Worm (Caenorhabditis elegans) whole organism, late embryonic: ENCODE results near the gene dpy-17.

Source experiments
- C08G9.2 ChIP-seq: sonication (generic microtip); optimal IDR thresholded peaks from 2 replicates; lab custom pipeline; 2016; ENCODE audit warnings: mild to moderate bottlenecking, missing genetic modification characterization, moderate library complexity, missing compliant biosample characterization
- C38D4.7 ChIP-seq: fragments of 200-800 bp; sonication (Bioruptor generic); optimal IDR thresholded peaks from 2 replicates; lab custom pipeline; 2018; ENCODE audit warnings: mild to moderate bottlenecking, missing genetic modification characterization, moderate library complexity, missing compliant biosample characterization
- F13H6.1 ChIP-seq: sonication (generic microtip); optimal IDR thresholded peaks from 2 replicates; lab custom pipeline; 2016; ENCODE audit warnings: missing genetic modification characterization, missing compliant biosample characterization
- K09A11.1 ChIP-seq: sonication (generic microtip); optimal IDR thresholded peaks from 2 replicates; lab custom pipeline; 2017; ENCODE audit warnings: antibody characterized with exemption, mild to moderate bottlenecking, missing genetic modification characterization, missing compliant biosample characterization; ENCODE audit not compliant: insufficient read depth
- Y22D7AL.16 ChIP-seq: sonication (generic microtip); optimal IDR thresholded peaks from 2 replicates; lab custom pipeline; 2016; ENCODE audit warnings: missing genetic modification characterization, missing compliant biosample characterization
- ceh-14 ChIP-seq: sonication (generic microtip); optimal IDR thresholded peaks from 2 replicates; lab custom pipeline; 2016; ENCODE audit warnings: missing genotype, missing genetic modification characterization, missing compliant biosample characterization
- ceh-18 ChIP-seq: sonication (generic microtip); optimal IDR thresholded peaks from 2 replicates; lab custom pipeline; 2016; ENCODE audit warnings: missing genetic modification characterization, missing compliant biosample characterization
- ceh-19 ChIP-seq: fragments of 200-800 bp; sonication (Bioruptor generic); optimal IDR thresholded peaks from 2 replicates; lab custom pipeline; 2018; ENCODE audit warnings: mild to moderate bottlenecking, missing genetic modification characterization, missing compliant biosample characterization
- ceh-2 ChIP-seq: sonication (generic microtip); optimal IDR thresholded peaks from 2 replicates; lab custom pipeline; 2016; ENCODE audit warnings: missing genotype, missing genetic modification characterization, missing compliant biosample characterization
- ceh-22 ChIP-seq: sonication (generic microtip); optimal IDR thresholded peaks from 2 replicates; lab custom pipeline; 2017; ENCODE audit warnings: missing biosample characterization, missing genetic modification characterization
- ceh-31 ChIP-seq: sonication (generic microtip); optimal IDR thresholded peaks from 2 replicates; lab custom pipeline; 2016; ENCODE audit warnings: missing genetic modification characterization, missing compliant biosample characterization
- ceh-34 ChIP-seq: sonication (generic microtip); optimal IDR thresholded peaks from 2 replicates; lab custom pipeline; 2016; ENCODE audit warnings: mild to moderate bottlenecking, missing genetic modification characterization, missing compliant biosample characterization
- ceh-45 ChIP-seq: fragments of 200-800 bp; sonication (Bioruptor generic); IDR thresholded peaks from 2 replicates; pipeline ENCODE4 v1.3.6; 2022; ENCODE audit warnings: missing genetic modification reagents, missing genetic modification characterization, missing compliant biosample characterization
- ceh-48 ChIP-seq: sonication (generic microtip); optimal IDR thresholded peaks from 2 replicates; lab custom pipeline; 2016; ENCODE audit warnings: missing genetic modification characterization, inconsistent platforms, missing compliant biosample characterization
- ceh-6 ChIP-seq: fragments of 200-800 bp; sonication (Bioruptor generic); optimal IDR thresholded peaks from 2 replicates; lab custom pipeline; 2018; ENCODE audit warnings: mild to moderate bottlenecking, missing genetic modification characterization, missing compliant biosample characterization
- che-1 ChIP-seq: sonication (generic microtip); optimal IDR thresholded peaks from 2 replicates; lab custom pipeline; 2016; ENCODE audit warnings: mild to moderate bottlenecking, missing genetic modification characterization, missing compliant biosample characterization
- dmd-4 ChIP-seq: sonication (generic microtip); optimal IDR thresholded peaks from 2 replicates; lab custom pipeline; 2016; ENCODE audit warnings: borderline replicate concordance, missing genetic modification characterization, missing compliant biosample characterization
- elt-2 ChIP-seq: sonication (generic microtip); optimal IDR thresholded peaks from 2 replicates; lab custom pipeline; 2016; ENCODE audit warnings: missing genetic modification reagents, missing genetic modification characterization, missing compliant biosample characterization
- ets-4 ChIP-seq: sonication (generic microtip); optimal IDR thresholded peaks from 2 replicates; lab custom pipeline; 2016; ENCODE audit warnings: missing genetic modification characterization, missing compliant biosample characterization
- eyg-1 ChIP-seq: sonication (generic microtip); optimal IDR thresholded peaks from 2 replicates; lab custom pipeline; 2016; ENCODE audit warnings: missing genotype, missing genetic modification characterization, missing compliant biosample characterization
- fax-1 ChIP-seq: sonication (generic microtip); optimal IDR thresholded peaks from 2 replicates; lab custom pipeline; 2016; ENCODE audit warnings: missing genotype, missing genetic modification characterization, missing compliant biosample characterization
- fkh-6 ChIP-seq: sonication (generic microtip); optimal IDR thresholded peaks from 2 replicates; lab custom pipeline; 2016; ENCODE audit warnings: missing genetic modification characterization, missing compliant biosample characterization
- hlh-30 ChIP-seq: sonication (generic microtip); optimal IDR thresholded peaks from 2 replicates; lab custom pipeline; 2017; ENCODE audit warnings: antibody characterized with exemption, missing genetic modification characterization, missing compliant biosample characterization; ENCODE audit not compliant: insufficient read depth
- hlh-6 ChIP-seq: sonication (generic microtip); optimal IDR thresholded peaks from 2 replicates; lab custom pipeline; 2016; ENCODE audit warnings: missing genotype, missing genetic modification characterization, missing compliant biosample characterization
- hlh-8 ChIP-seq: sonication (generic microtip); optimal IDR thresholded peaks from 2 replicates; lab custom pipeline; 2016; ENCODE audit warnings: missing genotype, missing genetic modification characterization, missing compliant biosample characterization
- lin-11 ChIP-seq: fragments of 200-800 bp; sonication (Bioruptor generic); optimal IDR thresholded peaks from 2 replicates; lab custom pipeline; 2018; ENCODE audit warnings: mild to moderate bottlenecking, missing genetic modification characterization, missing compliant biosample characterization
- madf-2 ChIP-seq: sonication (generic microtip); optimal IDR thresholded peaks from 2 replicates; lab custom pipeline; 2017; ENCODE audit warnings: missing genetic modification characterization, missing compliant biosample characterization
- nfya-1 ChIP-seq: sonication (generic microtip); optimal IDR thresholded peaks from 2 replicates; lab custom pipeline; 2017; ENCODE audit warnings: missing genetic modification characterization, mild to moderate bottlenecking, missing compliant biosample characterization, antibody characterized with exemption, moderate library complexity
- nhr-11 ChIP-seq: fragments of 150-350 bp; optimal IDR thresholded peaks from 2 replicates; lab custom pipeline; 2014; ENCODE audit warnings: missing biosample characterization, missing genetic modification characterization
- npax-4 ChIP-seq: sonication (generic microtip); optimal IDR thresholded peaks from 2 replicates; lab custom pipeline; 2016; ENCODE audit warnings: missing genetic modification characterization, missing compliant biosample characterization
- odd-2 ChIP-seq: sonication (generic microtip); optimal IDR thresholded peaks from 2 replicates; lab custom pipeline; 2017; ENCODE audit warnings: antibody characterized with exemption, mild to moderate bottlenecking, missing genetic modification characterization, missing compliant biosample characterization
- pax-1 ChIP-seq: fragments of 150-350 bp; optimal IDR thresholded peaks from 2 replicates; lab custom pipeline; 2014; ENCODE audit warnings: missing biosample characterization, missing genetic modification characterization
- pha-2 ChIP-seq: sonication (generic microtip); optimal IDR thresholded peaks from 2 replicates; lab custom pipeline; 2017; ENCODE audit warnings: mild to moderate bottlenecking, missing genetic modification characterization, missing compliant biosample characterization
- sox-2 ChIP-seq: fragments of 200-800 bp; sonication (Bioruptor generic); IDR thresholded peaks from 2 replicates; pipeline ENCODE4 v1.3.6; 2022; ENCODE audit warnings: missing genetic modification reagents, missing genetic modification characterization, missing compliant biosample characterization
- tbx-2 ChIP-seq: sonication (generic microtip); optimal IDR thresholded peaks from 2 replicates; lab custom pipeline; 2016; ENCODE audit warnings: missing genetic modification characterization, missing compliant biosample characterization
- unc-42 ChIP-seq: sonication (generic microtip); optimal IDR thresholded peaks from 2 replicates; lab custom pipeline; 2016; ENCODE audit warnings: missing genotype, missing genetic modification characterization, missing compliant biosample characterization
- unc-86 ChIP-seq: sonication (generic microtip); optimal IDR thresholded peaks from 2 replicates; lab custom pipeline; 2016; ENCODE audit warnings: missing genetic modification characterization, missing compliant biosample characterization
- zip-5 ChIP-seq: sonication (generic microtip); optimal IDR thresholded peaks from 2 replicates; lab custom pipeline; 2016; ENCODE audit warnings: missing genetic modification characterization, missing compliant biosample characterization
- ztf-16 ChIP-seq: sonication (generic microtip); optimal IDR thresholded peaks from 2 replicates; lab custom pipeline; 2017; ENCODE audit warnings: missing genetic modification characterization, missing compliant biosample characterization

The dpy-17 gene

ce11 chrIII:5096741-5097140, 10.4 kb upstream of the dpy-17 start:
- no peak for TF ChIP-seq nhr-11
- no peak for TF ChIP-seq ztf-16 (tag; lab: Kevin White, UChicago)
- no peak for TF ChIP-seq madf-2
- TF ChIP-seq ceh-45: no peak
- TF ChIP-seq unc-42 (tag; lab: Kevin White, UChicago): no peak
- no peak for TF ChIP-seq Y22D7AL.16 (tag; lab: Kevin White, UChicago)
- no peak for TF ChIP-seq hlh-6

- no peak for TF ChIP-seq eyg-1 (tag; lab: Kevin White, UChicago)
- no peak for TF ChIP-seq ceh-14
- TF ChIP-seq ceh-18 (tag; lab: Kevin White, UChicago): no peak
- TF ChIP-seq hlh-6: no peak
These were observed 8.3 kb upstream of the dpy-17 start for ce11 chrIII:5098740-5099276.

- TF ChIP-seq pax-1 (tag; lab: Kevin White, UChicago): no peak
- TF ChIP-seq C08G9.2 (tag; lab: Kevin White, UChicago): no peak
- no peak for TF ChIP-seq dmd-4
- TF ChIP-seq Y22D7AL.16 (tag; lab: Kevin White, UChicago): no peak
- TF ChIP-seq ceh-6 (GFP tag; lab: Kevin White, UChicago): no peak
- no peak for TF ChIP-seq che-1 (tag; lab: Kevin White, UChicago)
- TF ChIP-seq fkh-6 (tag; lab: Kevin White, UChicago): no peak
- TF ChIP-seq unc-86 (tag; lab: Kevin White, UChicago): no peak
- TF ChIP-seq C38D4.7: no peak
- TF ChIP-seq ceh-22 (tag; lab: Kevin White, UChicago): no peak
- TF ChIP-seq lin-11: no peak
- TF ChIP-seq ceh-48 (tag; lab: Kevin White, UChicago): no peak
- TF ChIP-seq hlh-8 (tag; lab: Kevin White, UChicago): no peak
- no peak for TF ChIP-seq npax-4 (tag; lab: Kevin White, UChicago)
These were observed 7.6 kb upstream of the dpy-17 start for ce11 chrIII:5099500-5099899.

- TF ChIP-seq unc-42 (tag; lab: Kevin White, UChicago): peak; percentile 12
- TF ChIP-seq ceh-14: no peak
- no peak for TF ChIP-seq odd-2 (tag; lab: Kevin White, UChicago)
- TF ChIP-seq pha-2 (tag; lab: Kevin White, UChicago): peak; percentile 2
- TF ChIP-seq ceh-34 (tag; lab: Kevin White, UChicago): no peak
- peak; percentile 37 for TF ChIP-seq tbx-2 (tag; lab: Kevin White, UChicago)
- TF ChIP-seq dmd-4: no peak
- no peak for TF ChIP-seq hlh-30
- peak; percentile 19 for TF ChIP-seq zip-5
- TF ChIP-seq K09A11.1 (tag; lab: Kevin White, UChicago): no peak
- TF ChIP-seq F13H6.1 (tag; lab: Kevin White, UChicago): no peak
- peak; percentile 77 for TF ChIP-seq ets-4 (tag; lab: Kevin White, UChicago)
- TF ChIP-seq sox-2: no peak
- TF ChIP-seq ceh-19 (GFP tag; lab: Kevin White, UChicago): peak; percentile 15
- peak; percentile 1 for TF ChIP-seq nfya-1 (tag; lab: Kevin White, UChicago)
- TF ChIP-seq hlh-8 (tag; lab: Kevin White, UChicago): peak; percentile 6
- peak; percentile 31 for TF ChIP-seq elt-2 (tag; lab: Kevin White, UChicago)
- TF ChIP-seq ceh-2 (tag; lab: Kevin White, UChicago): peak; percentile 45
- TF ChIP-seq ceh-31 (tag; lab: Kevin White, UChicago): peak; percentile 76
- TF ChIP-seq fax-1 (tag; lab: Kevin White, UChicago): peak; percentile 4
- TF ChIP-seq ceh-48 (tag; lab: Kevin White, UChicago): peak; percentile 71
These were observed 4.5 kb upstream of the dpy-17 start, which contains the start of gene F54D8.6 for ce11 chrIII:5102616-5103015. Gene F54D8.6, plus strand, starts transcription at chrIII:5102985.
